Fruit fly (Drosophila melanogaster) whole organism, embryonic: ENCODE measurements around the gene CG18563.

Experiments used
- Atf-2 ChIP-seq: fragments of 200-800 bp; sonication (Bioruptor generic); optimal IDR thresholded peaks from 2 replicates; lab custom pipeline; 2016; ENCODE audit warnings: missing biosample characterization, missing genetic modification characterization
- B-H2 ChIP-seq: fragments of 200-800 bp; sonication (Bioruptor generic); optimal IDR thresholded peaks from 2 replicates; lab custom pipeline; 2018; ENCODE audit warnings: missing biosample characterization, mild to moderate bottlenecking, missing genetic modification characterization
- BtbVII ChIP-seq: fragments of 200-800 bp; sonication (Bioruptor generic); optimal IDR thresholded peaks from 3 replicates; lab custom pipeline; 2017; ENCODE audit warnings: missing biosample characterization, mild to moderate bottlenecking, missing genetic modification characterization
- CG10366 ChIP-seq: fragments of 200-800 bp; sonication (Bioruptor generic); IDR thresholded peaks from 2 replicates; pipeline ENCODE4 v1.3.6; 2022; ENCODE audit warnings: missing biosample characterization, missing genetic modification characterization
- CG11085 ChIP-seq: fragments of 200-800 bp; sonication (Bioruptor generic); IDR thresholded peaks from 2 replicates; pipeline ENCODE4 v1.3.6; 2022; ENCODE audit warnings: missing biosample characterization, missing genetic modification characterization
- CG11247 ChIP-seq: fragments of 200-800 bp; sonication (Bioruptor generic); IDR thresholded peaks from 2 replicates; pipeline ENCODE4 v1.3.6; 2022; ENCODE audit warnings: missing biosample characterization, missing genetic modification characterization
- CG11723 ChIP-seq: fragments of 200-800 bp; sonication (Bioruptor generic); optimal IDR thresholded peaks from 2 replicates; lab custom pipeline; 2017; ENCODE audit warnings: missing biosample characterization, mild to moderate bottlenecking, missing genetic modification characterization
- CG12299 ChIP-seq: fragments of 200-800 bp; sonication (Bioruptor generic); optimal IDR thresholded peaks from 2 replicates; lab custom pipeline; 2018; ENCODE audit warnings: missing biosample characterization, mild to moderate bottlenecking, missing genetic modification characterization
- CG13894 ChIP-seq: fragments of 200-800 bp; sonication (Bioruptor generic); optimal IDR thresholded peaks from 3 replicates; lab custom pipeline; 2018; ENCODE audit warnings: missing biosample characterization, mild to moderate bottlenecking, missing genetic modification characterization, moderate library complexity
- CG15073 ChIP-seq: fragments of 200-800 bp; sonication (Bioruptor generic); optimal IDR thresholded peaks from 2 replicates; lab custom pipeline; 2016; ENCODE audit warnings: missing biosample characterization, missing genetic modification characterization
- CG17829 ChIP-seq: fragments of 200-800 bp; optimal IDR thresholded peaks from 2 replicates; lab custom pipeline; 2019; ENCODE audit warnings: missing biosample characterization, mild to moderate bottlenecking, missing genetic modification characterization, moderate library complexity
- CG30403 ChIP-seq: fragments of 200-800 bp; sonication (Bioruptor generic); optimal IDR thresholded peaks from 3 replicates; lab custom pipeline; 2016; ENCODE audit warnings: missing biosample characterization, missing genetic modification characterization
- CG31224 ChIP-seq: fragments of 200-800 bp; sonication (Bioruptor generic); IDR thresholded peaks from 2 replicates; pipeline ENCODE4 v1.3.6; 2022; ENCODE audit warnings: missing biosample characterization, missing genetic modification characterization
- CG31441 ChIP-seq: fragments of 200-800 bp; sonication (Bioruptor generic); IDR thresholded peaks from 2 replicates; pipeline ENCODE4 v1.3.6; 2022; ENCODE audit warnings: missing biosample characterization, missing genetic modification characterization
- CG33213 ChIP-seq: fragments of 200-800 bp; sonication (Bioruptor generic); optimal IDR thresholded peaks from 3 replicates; lab custom pipeline; 2016; ENCODE audit warnings: missing biosample characterization, missing genetic modification characterization
- CG34376 ChIP-seq: fragments of 200-800 bp; sonication (Bioruptor generic); optimal IDR thresholded peaks from 2 replicates; lab custom pipeline; 2018; ENCODE audit warnings: missing biosample characterization, mild to moderate bottlenecking, missing genetic modification characterization
- CG5180 ChIP-seq: fragments of 200-800 bp; sonication (Bioruptor generic); optimal IDR thresholded peaks from 3 replicates; lab custom pipeline; 2017; ENCODE audit warnings: missing biosample characterization, missing genetic modification characterization, mild to moderate bottlenecking, moderate library complexity, missing genetic modification reagents
- CG7745 ChIP-seq: fragments of 200-800 bp; sonication (Bioruptor generic); optimal IDR thresholded peaks from 2 replicates; lab custom pipeline; 2018; ENCODE audit warnings: missing biosample characterization, mild to moderate bottlenecking, missing genetic modification characterization, moderate library complexity
- CG8944 ChIP-seq: fragments of 200-800 bp; sonication (Bioruptor generic); optimal IDR thresholded peaks from 3 replicates; lab custom pipeline; 2016; ENCODE audit warnings: missing biosample characterization, missing genetic modification characterization
- CTCF ChIP-seq: fragments of 200-800 bp; sonication (Bioruptor generic); optimal IDR thresholded peaks from 2 replicates; lab custom pipeline; 2017; ENCODE audit warnings: missing biosample characterization, mild to moderate bottlenecking, missing genetic modification characterization, moderate library complexity
- Eip74EF ChIP-seq, 2 experiments: fragments of 200-800 bp in 1 of 2; fragments of >200 bp in 1 of 2; sonication (Bioruptor generic) in 1 of 2; optimal IDR thresholded peaks; 2 replicates each; lab custom pipeline; 2017 to 2019; ENCODE audit warnings: missing biosample characterization in 2 of 2, missing genetic modification characterization in 2 of 2, mild to moderate bottlenecking in 1 of 2, moderate library complexity in 1 of 2
- Fer2 ChIP-seq: fragments of 200-800 bp; sonication (Bioruptor generic); optimal IDR thresholded peaks from 2 replicates; lab custom pipeline; 2018; ENCODE audit warnings: missing biosample characterization, mild to moderate bottlenecking, missing genetic modification characterization, moderate library complexity
- Gug ChIP-seq: fragments of 200-800 bp; sonication (Bioruptor generic); IDR thresholded peaks from 4 replicates; pipeline ENCODE4 v1.3.6; 2022; ENCODE audit warnings: missing biosample characterization, missing genetic modification characterization
- H2.0 ChIP-seq: fragments of 200-800 bp; sonication (Bioruptor generic); IDR thresholded peaks from 2 replicates; pipeline ENCODE4 v1.3.6; 2022; ENCODE audit warnings: missing biosample characterization, missing genetic modification characterization
- HLH4C ChIP-seq: fragments of 200-800 bp; sonication (Bioruptor generic); IDR thresholded peaks from 3 replicates; pipeline ENCODE4 v1.3.6; 2022; ENCODE audit warnings: missing biosample characterization, missing genetic modification characterization; ENCODE audit not compliant: partially characterized antibody
- Sry-δ ChIP-seq: fragments of 200-800 bp; sonication (Bioruptor generic); optimal IDR thresholded peaks from 2 replicates; lab custom pipeline; 2016; ENCODE audit warnings: missing biosample characterization, missing genetic modification characterization
- Tbp ChIP-seq: fragments of >200 bp; optimal IDR thresholded peaks from 2 replicates; lab custom pipeline; 2018; ENCODE audit warnings: missing biosample characterization, missing genetic modification characterization
- aop ChIP-seq: fragments of 200-800 bp; sonication (Bioruptor generic); IDR thresholded peaks from 2 replicates; pipeline ENCODE4 v1.3.6; 2022; ENCODE audit warnings: missing biosample characterization, missing genetic modification characterization
- cato ChIP-seq: fragments of 200-800 bp; sonication (Bioruptor generic); optimal IDR thresholded peaks from 2 replicates; lab custom pipeline; 2016; ENCODE audit warnings: missing biosample characterization, missing genetic modification characterization, borderline replicate concordance
- eve ChIP-seq, 2 experiments: fragments of >200 bp; optimal IDR thresholded peaks; 2 replicates each; lab custom pipeline; 2017; ENCODE audit warnings: missing biosample characterization in 2 of 2, missing genetic modification characterization in 2 of 2
- fd3F ChIP-seq: fragments of 200-800 bp; sonication (Bioruptor generic); optimal IDR thresholded peaks from 2 replicates; lab custom pipeline; 2018; ENCODE audit warnings: missing biosample characterization, mild to moderate bottlenecking, missing genetic modification characterization, moderate library complexity
- gsb-n ChIP-seq: fragments of 200-800 bp; sonication (Bioruptor generic); optimal IDR thresholded peaks from 3 replicates; lab custom pipeline; 2018; ENCODE audit warnings: missing biosample characterization, mild to moderate bottlenecking, missing genetic modification characterization
- her ChIP-seq: fragments of 200-800 bp; sonication (Bioruptor generic); optimal IDR thresholded peaks from 2 replicates; lab custom pipeline; 2016; ENCODE audit warnings: missing biosample characterization, missing genetic modification characterization
- hth ChIP-seq: fragments of >200 bp; optimal IDR thresholded peaks from 2 replicates; lab custom pipeline; 2017; ENCODE audit warnings: inconsistent platforms
- inv ChIP-seq: fragments of 200-800 bp; sonication (Bioruptor generic); IDR thresholded peaks from 2 replicates; pipeline ENCODE4 v1.3.6; 2022; ENCODE audit warnings: missing biosample characterization, missing genetic modification characterization; ENCODE audit not compliant: partially characterized antibody
- lmd ChIP-seq: fragments of 200-800 bp; sonication (Bioruptor generic); IDR thresholded peaks from 2 replicates; pipeline ENCODE4 v1.3.6; 2022; ENCODE audit warnings: missing biosample characterization, missing genetic modification characterization
- maf-S ChIP-seq: fragments of 200-800 bp; sonication (Bioruptor generic); optimal IDR thresholded peaks from 2 replicates; lab custom pipeline; 2016; ENCODE audit warnings: missing biosample characterization, missing genetic modification characterization
- mld ChIP-seq: fragments of 200-800 bp; sonication (Bioruptor generic); IDR thresholded peaks from 3 replicates; pipeline ENCODE4 v1.3.6; 2022; ENCODE audit warnings: missing biosample characterization, missing genetic modification characterization; ENCODE audit not compliant: partially characterized antibody
- phol ChIP-seq: fragments of 200-800 bp; sonication (Bioruptor generic); optimal IDR thresholded peaks from 3 replicates; lab custom pipeline; 2018; ENCODE audit warnings: missing biosample characterization, mild to moderate bottlenecking, missing genetic modification characterization, moderate library complexity
- run ChIP-seq: fragments of 200-800 bp; sonication (Bioruptor generic); optimal IDR thresholded peaks from 3 replicates; lab custom pipeline; 2018; ENCODE audit warnings: missing biosample characterization, mild to moderate bottlenecking, missing genetic modification characterization
- so ChIP-seq: fragments of 200-800 bp; sonication (Bioruptor generic); IDR thresholded peaks from 3 replicates; pipeline ENCODE4 v1.3.6; 2022; ENCODE audit warnings: missing biosample characterization, missing genetic modification characterization
- stc ChIP-seq: fragments of 200-800 bp; sonication (Bioruptor generic); IDR thresholded peaks from 2 replicates; pipeline ENCODE4 v1.3.6; 2022; ENCODE audit warnings: missing biosample characterization, missing genetic modification characterization
- tll ChIP-seq, 2 experiments: fragments of 200-800 bp in 1 of 2; fragments of >200 bp in 1 of 2; sonication (Bioruptor generic) in 1 of 2; optimal IDR thresholded peaks; 2 replicates each; lab custom pipeline; 2017 to 2019; ENCODE audit warnings: missing biosample characterization in 2 of 2, missing genetic modification characterization in 2 of 2, mild to moderate bottlenecking in 1 of 2, moderate library complexity in 1 of 2
- unpg ChIP-seq: fragments of 200-800 bp; sonication (Bioruptor generic); optimal IDR thresholded peaks from 3 replicates; lab custom pipeline; 2018; ENCODE audit warnings: missing biosample characterization, mild to moderate bottlenecking, missing genetic modification characterization, moderate library complexity
- wek ChIP-seq: fragments of 200-800 bp; sonication (Bioruptor generic); optimal IDR thresholded peaks from 3 replicates; lab custom pipeline; 2018; ENCODE audit warnings: missing biosample characterization, mild to moderate bottlenecking, missing genetic modification characterization, moderate library complexity

CG18563 gene

DNA sequence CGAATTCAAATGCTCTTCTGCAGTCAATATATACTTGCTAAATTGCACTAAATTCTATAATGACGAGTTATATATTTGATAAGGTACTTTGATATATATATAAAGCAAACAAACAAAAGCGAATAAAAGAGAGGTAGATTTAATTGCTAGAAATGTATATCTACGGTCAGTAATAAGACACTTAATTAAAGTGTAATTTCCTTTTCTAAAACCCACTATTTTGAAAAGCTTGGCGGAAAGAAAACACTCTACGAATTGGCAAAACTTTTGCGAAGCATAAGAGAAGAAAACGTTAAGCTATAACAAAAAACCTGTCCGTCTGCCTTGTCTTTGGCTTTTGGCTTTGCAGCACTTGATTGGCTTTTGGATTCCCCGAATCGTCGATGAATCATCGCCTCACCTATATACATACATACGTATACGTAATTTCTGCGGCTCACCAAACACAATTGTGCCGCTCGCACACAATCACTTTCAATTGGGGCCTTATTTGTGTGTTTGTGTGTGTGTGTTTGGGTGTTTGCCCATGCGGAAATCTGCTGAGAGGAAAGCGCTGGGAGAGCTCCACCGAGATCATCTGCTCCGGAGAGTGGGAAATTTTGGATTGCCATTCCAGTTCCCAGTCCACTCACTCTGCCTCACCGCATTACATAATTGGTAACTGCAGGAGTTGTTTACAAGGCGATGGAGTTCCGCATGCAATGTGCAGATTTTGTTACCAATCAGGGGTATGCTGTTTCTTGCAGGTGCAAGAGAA lies 27.1 kb downstream of the CG18563 start (continued):
- peak in 1 of 2 experiments; percentile 20 for TF ChIP-seq Eip74EF (GFP tag; optimal IDR thresholded peaks at IDR 0.05; lab: Kevin White, UChicago)
- no peak for TF ChIP-seq CG13894
- 0 out of 2 replicates have a peak, but pooled peaks have one; percentile 7 for TF ChIP-seq stc
- no peak for TF ChIP-seq CG17829 (tag; lab: Kevin White, UChicago)
- peak; percentile 49 for TF ChIP-seq unpg (GFP tag; lab: Kevin White, UChicago)
- TF ChIP-seq so (GFP tag; lab: Robert Waterston, UW) = 0 out of 3 replicates have a peak, but pooled peaks have one; percentile 7

DNA sequence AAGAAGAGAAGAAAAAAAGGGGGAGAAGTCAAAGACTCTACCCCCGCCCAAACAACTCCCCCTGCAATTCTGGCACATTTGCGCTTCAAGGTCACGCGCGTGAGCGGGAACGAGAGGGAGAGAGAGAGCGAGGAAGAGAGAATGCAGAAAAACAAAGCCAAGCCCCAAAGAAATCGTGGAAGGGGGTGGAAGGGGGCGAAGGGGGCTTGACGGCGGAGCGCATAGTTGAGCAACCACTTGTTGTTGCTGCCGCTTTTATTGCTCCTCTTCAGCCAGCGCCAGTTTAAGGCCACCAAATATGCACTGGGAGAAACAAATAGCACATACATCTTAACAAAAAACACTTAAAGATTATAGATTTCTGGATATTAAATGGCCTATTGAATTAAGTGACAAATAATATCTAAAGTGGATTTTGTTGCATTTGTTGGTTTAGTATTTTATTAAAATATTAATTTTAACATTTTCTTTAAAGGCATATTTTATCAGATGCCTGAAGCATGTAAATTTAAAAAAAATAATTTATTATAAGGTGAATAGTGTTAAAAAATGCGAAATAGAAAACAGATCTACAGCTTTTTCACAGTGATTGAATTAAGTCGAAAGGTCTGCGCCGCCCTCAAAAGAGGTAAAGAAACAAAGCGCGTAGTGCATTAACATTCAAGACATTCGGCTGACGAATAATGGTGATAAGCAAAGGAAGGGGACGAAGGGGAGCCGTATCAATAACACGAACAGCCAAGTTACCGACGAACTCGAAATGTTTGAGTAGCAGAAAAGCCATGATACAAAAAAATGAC lies 27.9 kb downstream of the CG18563 start:
- TF ChIP-seq her (GFP tag; lab: Kevin White, UChicago) (no peak), eve (GFP tag; optimal IDR thresholded peaks at IDR 0.05; lab: Kevin White, UChicago) (peak in 1 of 2 experiments; percentile 95), B-H2 (GFP tag; lab: Kevin White, UChicago) (no peak), tll (GFP tag; optimal IDR thresholded peaks at IDR 0.05; lab: Kevin White, UChicago) (no peak), Atf-2 (GFP tag; lab: Kevin White, UChicago) (peak; percentile 53), Eip74EF (GFP tag; optimal IDR thresholded peaks at IDR 0.05; lab: Kevin White, UChicago) (peak in 1 of 2 experiments; percentile 67), run (peak; percentile 75), fd3F (GFP tag; lab: Kevin White, UChicago) (peak; percentile 81), CG10366 (GFP tag; lab: Robert Waterston, UW) (peak; percentile 68), CTCF (GFP tag; lab: Kevin White, UChicago) (peak; percentile 72), phol (tag; lab: Kevin White, UChicago) (peak; percentile 99), CG11723 (GFP tag; lab: Kevin White, UChicago) (peak; percentile 86), Tbp (no peak), cato (GFP tag; lab: Kevin White, UChicago) (peak; percentile 85), Fer2 (peak; percentile 88), CG30403 (peak; percentile 93), CG31224 (GFP tag; lab: Robert Waterston, UW) (peak; percentile 80), CG34376 (GFP tag; lab: Kevin White, UChicago) (peak; percentile 62), CG11247 (GFP tag; lab: Robert Waterston, UW) (peak; percentile 40; the same call in 1 of the 2 replicates), CG33213 (GFP tag; lab: Kevin White, UChicago) (no peak), CG31441 (GFP tag; lab: Robert Waterston, UW) (peak; percentile 100), H2.0 (GFP tag; lab: Robert Waterston, UW) (peak; percentile 77), CG7745 (tag; lab: Kevin White, UChicago) (no peak), Gug (GFP tag; lab: Robert Waterston, UW) (peak; percentile 66; the same call in 3 of the 4 replicates), hth (lab: Kevin White, UChicago) (no peak), inv (GFP tag; lab: Robert Waterston, UW) (no peak), CG12299 (tag; lab: Kevin White, UChicago) (peak; percentile 79), CG15073 (GFP tag; lab: Kevin White, UChicago) (peak; percentile 35), mld (GFP tag; lab: Robert Waterston, UW) (no peak), CG11085 (GFP tag; lab: Robert Waterston, UW) (peak; percentile 82), lmd (GFP tag; lab: Robert Waterston, UW) (peak; percentile 94), CG8944 (GFP tag; lab: Kevin White, UChicago) (peak; percentile 13), aop (GFP tag; lab: Robert Waterston, UW) (0 out of 2 replicates have a peak, but pooled peaks have one; percentile 67), Sry-δ (GFP tag; lab: Kevin White, UChicago) (no peak), CG13894 (peak; percentile 72), maf-S (peak; percentile 25), wek (GFP tag; lab: Kevin White, UChicago) (no peak), gsb-n (tag; lab: Kevin White, UChicago) (peak; percentile 90), HLH4C (GFP tag; lab: Robert Waterston, UW) (no peak), BtbVII (peak; percentile 95), CG5180 (peak; percentile 92)
